Worm (Caenorhabditis elegans): ENCODE results near the gene zyg-8.
A peak's percentile ranks its signal among the peaks of the same experiment; 100 is the strongest.

The zyg-8 gene

DNA sequence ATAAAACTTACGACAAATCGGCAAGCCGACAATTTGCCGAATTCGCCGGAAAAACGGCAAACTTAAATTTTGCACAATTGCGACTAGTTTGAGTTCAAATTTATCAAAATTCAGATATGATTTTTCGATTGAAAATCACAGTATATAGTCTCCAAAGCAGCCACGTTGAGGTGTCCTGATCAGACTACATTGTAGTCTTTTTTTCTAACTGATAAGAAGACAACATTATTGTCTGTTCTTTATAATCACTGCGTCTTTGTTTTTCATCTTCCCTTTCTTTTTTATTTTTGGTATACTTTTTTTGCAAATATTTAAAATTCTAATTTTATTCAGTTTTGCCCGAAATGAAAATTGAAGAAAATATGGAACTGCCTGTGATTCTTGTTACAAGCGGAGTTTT, 45.9 kb downstream of the zyg-8 start, which contains the start of the genes cest-12 and lonp-2:
TSS of gene cest-12 (minus strand) at position 101 of the 400 bp plus-strand sequence.
TSS of gene lonp-2 (plus strand) at position 334 of the 400 bp plus-strand sequence.
- TF ChIP-seq crh-2 (tag; optimal IDR thresholded peaks at IDR 0.05) (no peak), fos-1 (tag; optimal IDR thresholded peaks at IDR 0.05) (peak; percentile 10), nhr-77 (tag; optimal IDR thresholded peaks at IDR 0.05) (no peak)

DNA sequence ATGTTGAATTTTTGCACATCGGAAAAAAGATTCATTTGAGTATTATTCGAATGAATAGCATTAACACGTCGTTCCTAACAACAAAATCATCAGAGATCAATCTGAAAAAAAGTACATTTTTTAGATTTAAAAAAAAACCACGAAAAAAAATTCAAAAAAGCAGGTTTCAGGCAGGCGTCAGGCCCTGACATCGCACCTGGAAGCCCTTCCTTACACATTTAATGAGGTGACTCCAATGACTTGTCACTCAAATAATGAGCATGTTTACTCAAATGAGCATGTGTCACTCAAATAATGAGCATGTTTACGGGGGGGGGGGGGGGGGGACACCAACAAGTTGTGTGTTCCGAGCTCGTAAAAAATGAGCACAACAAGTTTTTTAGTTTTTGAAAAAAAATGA, 56.9 kb downstream of the zyg-8 start, which contains the start of gene lron-12:
TSS of gene lron-12 (minus strand) at position 101 of the 400 bp plus-strand sequence.
- TF ChIP-seq blmp-1 (tag; optimal IDR thresholded peaks at IDR 0.05; ENCODE audit: insufficient read depth) (no peak), unc-39 (tag; optimal IDR thresholded peaks at IDR 0.05) (no peak), ztf-1 (GFP tag; conservative IDR thresholded peaks at IDR 0.05) (no peak), nhr-129 (tag; optimal IDR thresholded peaks at IDR 0.05) (no peak), mbf-1 (tag; optimal IDR thresholded peaks at IDR 0.05) (no peak), ama-1 (optimal IDR thresholded peaks at IDR 0.05) (no peak), dmd-4 (tag; optimal IDR thresholded peaks at IDR 0.05) (no peak), F13H6.1 (tag; optimal IDR thresholded peaks at IDR 0.05) (no peak)

DNA sequence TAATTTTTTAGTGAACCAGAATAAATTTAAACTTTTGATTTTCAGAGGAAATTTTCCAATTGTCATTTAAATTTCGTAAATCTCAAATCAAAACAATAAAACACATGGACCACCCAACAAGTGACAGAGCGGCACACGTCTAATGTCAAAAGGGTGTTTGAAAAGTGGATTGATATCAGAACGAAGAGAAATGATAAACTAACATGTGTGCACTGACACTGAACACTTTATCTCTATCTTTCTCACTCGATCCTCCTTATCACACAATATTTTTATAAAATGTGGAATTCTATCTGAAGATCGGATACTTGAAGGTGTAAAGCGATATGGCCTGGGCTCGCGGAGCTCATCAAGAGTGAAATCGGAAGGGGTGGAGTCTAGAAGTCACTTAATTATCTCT, 58.1 kb downstream of the zyg-8 start:
- no peak for TF ChIP-seq lsy-2 (tag; optimal IDR thresholded peaks at IDR 0.05)
- no peak for TF ChIP-seq nhr-25 (tag; optimal IDR thresholded peaks at IDR 0.05)
- no peak for TF ChIP-seq egl-27 (tag; optimal IDR thresholded peaks at IDR 0.05)
- no peak for TF ChIP-seq nhr-23 (tag; optimal IDR thresholded peaks at IDR 0.05)
- TF ChIP-seq blmp-1 (tag; optimal IDR thresholded peaks at IDR 0.05; ENCODE audit: insufficient read depth), result no peak
- TF ChIP-seq nhr-12 (tag; optimal IDR thresholded peaks at IDR 0.05), result no peak
- TF ChIP-seq mab-5 (tag; optimal IDR thresholded peaks at IDR 0.05), result no peak
- no peak for TF ChIP-seq nhr-77 (tag; optimal IDR thresholded peaks at IDR 0.05)
- no peak for TF ChIP-seq sma-3 (GFP tag; optimal IDR thresholded peaks at IDR 0.05)
- no peak for TF ChIP-seq F13H6.1 (tag; optimal IDR thresholded peaks at IDR 0.05)
- TF ChIP-seq ztf-11 (tag; optimal IDR thresholded peaks at IDR 0.05), result no peak
- no peak for TF ChIP-seq sma-9 (GFP tag; optimal IDR thresholded peaks at IDR 0.05)
- no peak for TF ChIP-seq sma-9 (tag; optimal IDR thresholded peaks at IDR 0.05)
- TF ChIP-seq sem-4 (tag; optimal IDR thresholded peaks at IDR 0.05), result no peak
- TF ChIP-seq mdl-1 (tag; optimal IDR thresholded peaks at IDR 0.05), result no peak
- no peak for TF ChIP-seq ztf-4 (tag; optimal IDR thresholded peaks at IDR 0.05)
- TF ChIP-seq nhr-6 (tag; optimal IDR thresholded peaks at IDR 0.05), result no peak
- TF ChIP-seq Y55F3AM.14 (GFP tag; optimal IDR thresholded peaks at IDR 0.05), result no peak

DNA sequence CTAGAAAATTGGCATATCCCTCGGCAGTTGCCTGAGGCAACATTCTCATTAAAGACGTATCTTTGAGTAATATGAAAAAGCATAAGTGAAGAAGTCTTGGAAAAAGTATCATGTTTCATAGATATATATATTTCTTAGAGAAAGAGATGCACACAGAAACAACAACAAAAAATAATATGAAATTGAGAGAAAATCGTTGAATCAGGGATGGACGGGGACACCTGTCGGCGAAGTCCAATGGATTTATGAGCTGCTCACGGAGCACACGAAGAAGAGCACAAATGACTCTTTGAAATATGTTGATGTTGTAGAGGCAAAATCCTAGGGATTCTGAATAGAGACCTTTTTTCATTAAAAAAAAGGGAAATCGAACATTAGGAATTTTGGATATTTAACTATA, 59.7 kb downstream of the zyg-8 start:
- no peak for TF ChIP-seq ztf-1 (GFP tag; conservative IDR thresholded peaks at IDR 0.05)
- TF ChIP-seq F13H6.1 (tag; optimal IDR thresholded peaks at IDR 0.05), result peak; percentile 18
- TF ChIP-seq blmp-1 (tag; optimal IDR thresholded peaks at IDR 0.05; ENCODE audit: insufficient read depth), result no peak
- no peak for TF ChIP-seq nhr-25 (tag; optimal IDR thresholded peaks at IDR 0.05)
- TF ChIP-seq aly-2 (tag; optimal IDR thresholded peaks at IDR 0.05), result no peak
- TF ChIP-seq ztf-11 (tag; optimal IDR thresholded peaks at IDR 0.05), result no peak
- TF ChIP-seq snpc-4 (tag; optimal IDR thresholded peaks at IDR 0.05), result no peak
